Worm (Caenorhabditis elegans): ENCODE measurements around the gene spe-51.

ce11 chrIV:4665079-4665478 lies 27.5 kb upstream of the spe-51 start, which contains the start of gene F29B9.1:
- TF ChIP-seq daf-16 (GFP tag; optimal IDR thresholded peaks at IDR 0.05) (no peak), daf-16 (tag; optimal IDR thresholded peaks at IDR 0.05) (no peak), nhr-11 (tag; optimal IDR thresholded peaks at IDR 0.05) (no peak), R02D3.7 (tag; optimal IDR thresholded peaks at IDR 0.05) (no peak), lsy-2 (tag; optimal IDR thresholded peaks at IDR 0.05) (no peak), lin-15B (tag; optimal IDR thresholded peaks at IDR 0.05) (no peak), egl-27 (tag; optimal IDR thresholded peaks at IDR 0.05) (no peak), php-3 (GFP tag; IDR thresholded peaks at IDR 0.05) (no peak), dmd-9 (GFP tag; IDR thresholded peaks at IDR 0.05) (no peak), nhr-25 (tag; optimal IDR thresholded peaks at IDR 0.05; ENCODE audit: borderline replicate concordance, insufficient read depth) (no peak)
